Fruit fly (Drosophila melanogaster) whole organism, adult: Measurements from ENCODE around the gene Cpr72Eb.

Source experiments
- CG11617 ChIP-seq: fragments of 200-800 bp; sonication (Bioruptor generic); optimal IDR thresholded peaks from 2 replicates; lab custom pipeline; 2017; ENCODE audit warnings: mild to moderate bottlenecking, missing biosample characterization, missing genetic modification reagents, missing genetic modification characterization
- CG12768 ChIP-seq: fragments of 200-800 bp; sonication (Bioruptor generic); optimal IDR thresholded peaks from 2 replicates; lab custom pipeline; 2017; ENCODE audit warnings: missing biosample characterization, missing genetic modification characterization, mild to moderate bottlenecking, moderate library complexity, missing genetic modification reagents
- CG14711 ChIP-seq: fragments of 200-800 bp; sonication (Bioruptor generic); optimal IDR thresholded peaks from 2 replicates; lab custom pipeline; 2018; ENCODE audit warnings: missing biosample characterization, mild to moderate bottlenecking, missing genetic modification characterization, moderate library complexity
- CG1620 ChIP-seq: fragments of 200-800 bp; sonication (Bioruptor generic); optimal IDR thresholded peaks from 2 replicates; lab custom pipeline; 2016; ENCODE audit warnings: missing biosample characterization, missing genetic modification characterization
- CG33017 ChIP-seq: fragments of 200-800 bp; sonication (Bioruptor generic); optimal IDR thresholded peaks from 2 replicates; lab custom pipeline; 2018; ENCODE audit warnings: missing biosample characterization, mild to moderate bottlenecking, missing genetic modification characterization, moderate library complexity
- CG5204 ChIP-seq: fragments of 200-800 bp; sonication (Bioruptor generic); optimal IDR thresholded peaks from 2 replicates; lab custom pipeline; 2016; ENCODE audit warnings: missing biosample characterization, missing genetic modification characterization
- CG7045 ChIP-seq: fragments of 200-800 bp; sonication (Bioruptor generic); optimal IDR thresholded peaks from 2 replicates; lab custom pipeline; 2017; ENCODE audit warnings: missing biosample characterization, mild to moderate bottlenecking, missing genetic modification characterization
- CG7101 ChIP-seq: fragments of 200-800 bp; sonication (Bioruptor generic); optimal IDR thresholded peaks from 2 replicates; lab custom pipeline; 2018; ENCODE audit warnings: missing biosample characterization, mild to moderate bottlenecking, missing genetic modification characterization, moderate library complexity
- Clk ChIP-seq: fragments of 200-800 bp; sonication (Bioruptor generic); optimal IDR thresholded peaks from 2 replicates; lab custom pipeline; 2017; ENCODE audit warnings: missing biosample characterization, missing genetic modification characterization
- Crg-1 ChIP-seq: fragments of 200-800 bp; sonication (Bioruptor generic); optimal IDR thresholded peaks from 2 replicates; lab custom pipeline; 2016; ENCODE audit warnings: missing biosample characterization, missing genetic modification characterization
- Hr96 ChIP-seq: fragments of 200-800 bp; sonication (Bioruptor generic); optimal IDR thresholded peaks from 2 replicates; lab custom pipeline; 2016; ENCODE audit warnings: missing biosample characterization, missing genetic modification characterization
- Mnt ChIP-seq: fragments of 200-800 bp; sonication (Bioruptor generic); optimal IDR thresholded peaks from 2 replicates; lab custom pipeline; 2016; ENCODE audit warnings: missing biosample characterization, mild to moderate bottlenecking, missing genetic modification characterization
- bab1 ChIP-seq: fragments of 200-800 bp; sonication (Bioruptor generic); optimal IDR thresholded peaks from 3 replicates; lab custom pipeline; 2019; ENCODE audit warnings: missing biosample characterization, mild to moderate bottlenecking, missing genetic modification characterization, moderate library complexity
- cic ChIP-seq: fragments of 200-800 bp; sonication (Bioruptor generic); optimal IDR thresholded peaks from 2 replicates; lab custom pipeline; 2017; ENCODE audit warnings: missing biosample characterization, mild to moderate bottlenecking, missing genetic modification characterization, moderate library complexity
- cnc ChIP-seq, 2 experiments: fragments of >200 bp; optimal IDR thresholded peaks; 2 replicates each; lab custom pipeline; 2017
- kay ChIP-seq: fragments of 200-800 bp; sonication (Bioruptor generic); peaks from one replicate; lab custom pipeline; 2016; ENCODE audit warnings: missing biosample characterization, missing genetic modification characterization, borderline replicate concordance
- ovo ChIP-seq: fragments of 200-800 bp; sonication (Bioruptor generic); optimal IDR thresholded peaks from 2 replicates; lab custom pipeline; 2016; ENCODE audit warnings: missing biosample characterization, missing genetic modification characterization
- pad ChIP-seq: fragments of 200-800 bp; sonication (Bioruptor generic); optimal IDR thresholded peaks from 3 replicates; lab custom pipeline; 2017; ENCODE audit warnings: missing biosample characterization, missing genetic modification characterization, mild to moderate bottlenecking, moderate library complexity, missing genetic modification reagents
- tj ChIP-seq: fragments of 200-800 bp; sonication (Bioruptor generic); optimal IDR thresholded peaks from 3 replicates; lab custom pipeline; 2017; ENCODE audit warnings: missing biosample characterization, mild to moderate bottlenecking, missing genetic modification characterization, moderate library complexity
- toe ChIP-seq: fragments of 200-800 bp; sonication (Bioruptor generic); optimal IDR thresholded peaks from 2 replicates; lab custom pipeline; 2016; ENCODE audit warnings: missing biosample characterization, missing genetic modification characterization

Gene Cpr72Eb

DNA sequence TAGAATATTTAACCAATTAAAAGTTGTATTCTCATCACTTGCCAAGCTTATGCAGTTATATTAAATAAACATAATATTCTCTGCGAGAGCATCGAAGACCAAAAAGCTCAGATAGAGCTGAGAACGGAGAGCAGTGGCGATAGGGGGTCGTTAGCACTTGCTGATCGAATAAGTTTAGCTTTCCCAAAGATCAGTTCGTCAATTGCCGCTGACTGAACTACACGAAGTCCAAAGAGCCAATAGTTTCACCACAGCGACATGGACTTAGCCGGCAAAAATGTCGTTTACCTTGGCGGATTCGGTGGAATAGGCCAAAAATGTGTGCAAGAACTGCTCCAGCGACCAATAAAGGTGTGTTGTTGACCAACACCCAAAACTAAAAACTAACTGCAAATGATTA is 3.5 kb downstream of the Cpr72Eb start, which contains the start of gene CG4842:
CG4842 (plus strand) TSS at position 191 of the 400 bp plus-strand sequence.
- TF ChIP-seq tj (GFP tag; lab: Kevin White, UChicago), result no peak
- no peak for TF ChIP-seq Crg-1 (GFP tag; lab: Kevin White, UChicago)
- TF ChIP-seq toe (GFP tag; lab: Kevin White, UChicago), result no peak

DNA sequence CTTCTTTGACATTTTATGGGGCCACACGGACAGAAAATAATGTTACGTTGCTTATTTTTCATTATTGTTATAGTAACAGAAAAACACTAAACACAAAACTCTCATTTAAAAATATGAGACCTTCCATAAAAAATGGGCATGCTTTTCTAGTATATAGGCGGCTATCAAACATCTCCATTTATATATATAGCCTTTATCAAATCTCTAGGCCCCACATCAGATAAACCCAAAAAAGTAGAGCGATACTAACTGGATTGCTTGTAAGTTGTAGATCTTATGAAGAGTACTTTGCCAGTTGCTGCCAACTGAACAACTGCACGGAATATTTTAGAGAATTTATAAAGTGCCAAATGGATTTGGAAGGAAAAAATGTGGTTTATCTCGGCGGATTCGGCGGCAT is 4.8 kb downstream of the Cpr72Eb start, which contains the start of gene CG18814:
CG18814 (plus strand) TSS at position 301 of the 400 bp plus-strand sequence.
- TF ChIP-seq Clk (no peak), CG1620 (GFP tag; lab: Kevin White, UChicago) (no peak), cic (GFP tag; lab: Kevin White, UChicago) (no peak), Hr96 (GFP tag; lab: Kevin White, UChicago) (no peak), CG12768 (GFP tag; lab: Kevin White, UChicago) (no peak), ovo (GFP tag; lab: Kevin White, UChicago) (no peak), tj (GFP tag; lab: Kevin White, UChicago) (no peak), Crg-1 (GFP tag; lab: Kevin White, UChicago) (no peak), CG7101 (tag; lab: Kevin White, UChicago) (no peak), cnc (optimal IDR thresholded peaks at IDR 0.05; lab: Kevin White, UChicago) (no peak)

- TF ChIP-seq CG14711 (tag; lab: Kevin White, UChicago), result no peak
- TF ChIP-seq CG1620 (GFP tag; lab: Kevin White, UChicago), result peak; percentile 33
- no peak for TF ChIP-seq CG12768 (GFP tag; lab: Kevin White, UChicago)
- TF ChIP-seq cic (GFP tag; lab: Kevin White, UChicago), result peak; percentile 23
- TF ChIP-seq cnc (optimal IDR thresholded peaks at IDR 0.05; lab: Kevin White, UChicago), result no peak
- TF ChIP-seq CG7101 (tag; lab: Kevin White, UChicago), result peak; percentile 24
- no peak for TF ChIP-seq ovo (GFP tag; lab: Kevin White, UChicago)
- no peak for TF ChIP-seq CG33017 (tag; lab: Kevin White, UChicago)
- no peak for TF ChIP-seq CG7045 (GFP tag; lab: Kevin White, UChicago)
- TF ChIP-seq bab1 (GFP tag; lab: Kevin White, UChicago), result peak; percentile 63
- TF ChIP-seq Crg-1 (GFP tag; lab: Kevin White, UChicago), result no peak
- TF ChIP-seq CG5204 (GFP tag; lab: Kevin White, UChicago), result no peak
- TF ChIP-seq toe (GFP tag; lab: Kevin White, UChicago), result no peak
- no peak for TF ChIP-seq pad (GFP tag; lab: Kevin White, UChicago)
- TF ChIP-seq tj (GFP tag; lab: Kevin White, UChicago), result peak; percentile 11
- peak; percentile 82 for TF ChIP-seq kay (GFP tag; lab: Kevin White, UChicago)
- TF ChIP-seq Mnt (GFP tag; lab: Kevin White, UChicago), result peak; percentile 54
- no peak for TF ChIP-seq CG11617 (GFP tag; lab: Kevin White, UChicago)
- TF ChIP-seq Clk, result no peak
- TF ChIP-seq Hr96 (GFP tag; lab: Kevin White, UChicago), result no peak
These were observed 13.4 kb downstream of the Cpr72Eb start, which contains the start of gene roq for dm6 chr3L:16377768-16378764. TSS of gene roq (minus strand) at chr3L:16378566.

- no peak for TF ChIP-seq tj (GFP tag; lab: Kevin White, UChicago)
- no peak for TF ChIP-seq CG5204 (GFP tag; lab: Kevin White, UChicago)
- TF ChIP-seq cnc (optimal IDR thresholded peaks at IDR 0.05; lab: Kevin White, UChicago), result no peak
- TF ChIP-seq Mnt (GFP tag; lab: Kevin White, UChicago), result peak; percentile 30
- no peak for TF ChIP-seq Clk
- peak; percentile 62 for TF ChIP-seq kay (GFP tag; lab: Kevin White, UChicago)
- TF ChIP-seq toe (GFP tag; lab: Kevin White, UChicago), result peak; percentile 73
- TF ChIP-seq ovo (GFP tag; lab: Kevin White, UChicago), result no peak
- peak; percentile 26 for TF ChIP-seq CG1620 (GFP tag; lab: Kevin White, UChicago)
- TF ChIP-seq cic (GFP tag; lab: Kevin White, UChicago), result no peak
- peak; percentile 81 for TF ChIP-seq CG12768 (GFP tag; lab: Kevin White, UChicago)
- peak; percentile 41 for TF ChIP-seq pad (GFP tag; lab: Kevin White, UChicago)
- peak; percentile 38 for TF ChIP-seq CG7045 (GFP tag; lab: Kevin White, UChicago)
- TF ChIP-seq CG14711 (tag; lab: Kevin White, UChicago), result peak; percentile 67
- peak; percentile 58 for TF ChIP-seq CG11617 (GFP tag; lab: Kevin White, UChicago)
- peak; percentile 81 for TF ChIP-seq CG7101 (tag; lab: Kevin White, UChicago)
- TF ChIP-seq bab1 (GFP tag; lab: Kevin White, UChicago), result peak; percentile 75
- TF ChIP-seq Crg-1 (GFP tag; lab: Kevin White, UChicago), result peak; percentile 60
- TF ChIP-seq CG33017 (tag; lab: Kevin White, UChicago), result peak; percentile 78
- TF ChIP-seq Hr96 (GFP tag; lab: Kevin White, UChicago), result peak; percentile 66
These were observed 16.1 kb downstream of the Cpr72Eb start for dm6 chr3L:16380770-16381169.

dm6 chr3L:16381184-16381797 is 16.6 kb downstream of the Cpr72Eb start, which contains the start of gene Agpat4:
TSS of gene Agpat4 (minus strand) at chr3L:16381570.
- no peak for TF ChIP-seq Hr96 (GFP tag; lab: Kevin White, UChicago)
- TF ChIP-seq CG33017 (tag; lab: Kevin White, UChicago), result no peak
- peak; percentile 91 for TF ChIP-seq cic (GFP tag; lab: Kevin White, UChicago)
- peak; percentile 77 for TF ChIP-seq ovo (GFP tag; lab: Kevin White, UChicago)
- peak; percentile 3 for TF ChIP-seq Mnt (GFP tag; lab: Kevin White, UChicago)
